Worm (Caenorhabditis elegans): ENCODE results near the gene pmk-1.
"Not testable (repeated sequence)": the region's sequence is repeated elsewhere in the genome, so short reads cannot be mapped to it uniquely, and the experiment has no call there.

pmk-1 gene

ce11 chrIV:8115462-8115861 lies 33.1 kb upstream of the pmk-1 start, which contains the start of gene irld-8:
irld-8 (plus strand) TSS chrIV:8115762.
- TF ChIP-seq ama-1 (optimal IDR thresholded peaks at IDR 0.05), result no peak
- TF ChIP-seq ZK546.5 (tag; optimal IDR thresholded peaks at IDR 0.05), result no peak
- no peak for TF ChIP-seq sma-3 (GFP tag; optimal IDR thresholded peaks at IDR 0.05)
- TF ChIP-seq nhr-11 (tag; optimal IDR thresholded peaks at IDR 0.05), result no peak
- no peak for TF ChIP-seq zag-1 (tag; optimal IDR thresholded peaks at IDR 0.05)
- TF ChIP-seq alr-1 (tag; optimal IDR thresholded peaks at IDR 0.05), result no peak
- TF ChIP-seq nhr-25 (tag; optimal IDR thresholded peaks at IDR 0.05), result no peak
- TF ChIP-seq blmp-1 (tag; optimal IDR thresholded peaks at IDR 0.05; ENCODE audit: insufficient read depth), result no peak
- no peak for TF ChIP-seq sma-9 (GFP tag; optimal IDR thresholded peaks at IDR 0.05)
- no peak for TF ChIP-seq sma-9 (tag; optimal IDR thresholded peaks at IDR 0.05)
- no peak for TF ChIP-seq nhr-12 (tag; optimal IDR thresholded peaks at IDR 0.05)
- no peak for TF ChIP-seq nhr-21 (tag; optimal IDR thresholded peaks at IDR 0.05)

ce11 chrIV:8118790-8119189 lies 29.8 kb upstream of the pmk-1 start, which contains the start of gene F42G8.8:
F42G8.8 (plus strand) TSS chrIV:8119090.
- no peak for TF ChIP-seq mab-5 (tag; optimal IDR thresholded peaks at IDR 0.05)
- no peak for TF ChIP-seq egl-27 (tag; optimal IDR thresholded peaks at IDR 0.05)
- TF ChIP-seq alr-1 (tag; optimal IDR thresholded peaks at IDR 0.05), result no peak
- TF ChIP-seq unc-62 (GFP tag; optimal IDR thresholded peaks at IDR 0.05), result no peak

- TF ChIP-seq ztf-1 (GFP tag; conservative IDR thresholded peaks at IDR 0.05); snpc-4 (tag; optimal IDR thresholded peaks at IDR 0.05); nhr-11 (tag; optimal IDR thresholded peaks at IDR 0.05): not testable (repeated sequence)
Observed at ce11 chrIV:8122349-8122748, 26.2 kb upstream of the pmk-1 start, which contains the start of gene erp-44.3. erp-44.3 (plus strand) TSS chrIV:8122649.

- TF ChIP-seq nhr-237 (tag; optimal IDR thresholded peaks at IDR 0.05), result no peak
Observed at ce11 chrIV:8126902-8127301, 21.7 kb upstream of the pmk-1 start, which contains the start of gene ceph-41. ceph-41 (plus strand) TSS chrIV:8127202.

ce11 chrIV:8127430-8127829 lies 21.2 kb upstream of the pmk-1 start:
- no peak for TF ChIP-seq elt-1 (tag; optimal IDR thresholded peaks at IDR 0.05)
- TF ChIP-seq blmp-1 (tag; optimal IDR thresholded peaks at IDR 0.05; ENCODE audit: insufficient read depth), result no peak
- TF ChIP-seq sem-4 (tag; optimal IDR thresholded peaks at IDR 0.05), result no peak
- no peak for TF ChIP-seq snpc-4 (tag; optimal IDR thresholded peaks at IDR 0.05)
- no peak for TF ChIP-seq fos-1 (tag; optimal IDR thresholded peaks at IDR 0.05)
- no peak for TF ChIP-seq nhr-129 (tag; optimal IDR thresholded peaks at IDR 0.05)
- TF ChIP-seq unc-62 (GFP tag; optimal IDR thresholded peaks at IDR 0.05), result no peak

ce11 chrIV:8130131-8130611 lies 18.4 kb upstream of the pmk-1 start, which contains the start of the genes ndub-11 and moc-3:
ndub-11 (minus strand) TSS chrIV:8130231.
moc-3 (plus strand) TSS chrIV:8130561.
- TF ChIP-seq elt-1 (tag; optimal IDR thresholded peaks at IDR 0.05) (no peak), unc-55 (GFP tag; optimal IDR thresholded peaks at IDR 0.05) (peak; percentile 29), C34F6.9 (tag; optimal IDR thresholded peaks at IDR 0.05) (peak; percentile 29)

ce11 chrIV:8133536-8133935 lies 15.1 kb upstream of the pmk-1 start, which contains the start of gene sph-1:
sph-1 (minus strand) TSS chrIV:8133558.
- TF ChIP-seq dmd-4 (tag; optimal IDR thresholded peaks at IDR 0.05) (no peak), unc-39 (tag; optimal IDR thresholded peaks at IDR 0.05) (no peak), crh-2 (tag; optimal IDR thresholded peaks at IDR 0.05) (peak; percentile 61), ztf-4 (tag; optimal IDR thresholded peaks at IDR 0.05) (peak; percentile 39), mbf-1 (tag; optimal IDR thresholded peaks at IDR 0.05) (no peak), F13H6.1 (tag; optimal IDR thresholded peaks at IDR 0.05) (peak; percentile 34), sma-9 (GFP tag; optimal IDR thresholded peaks at IDR 0.05) (peak; percentile 63), sma-9 (tag; optimal IDR thresholded peaks at IDR 0.05) (no peak), elt-3 (tag; optimal IDR thresholded peaks at IDR 0.05) (no peak), lin-11 (tag; optimal IDR thresholded peaks at IDR 0.05) (no peak), mdl-1 (tag; optimal IDR thresholded peaks at IDR 0.05) (no peak), ztf-1 (GFP tag; conservative IDR thresholded peaks at IDR 0.05) (no peak), ceh-82 (tag; optimal IDR thresholded peaks at IDR 0.05) (no peak), ceh-16 (tag; optimal IDR thresholded peaks at IDR 0.05) (no peak), nhr-11 (tag; optimal IDR thresholded peaks at IDR 0.05) (no peak), alr-1 (tag; optimal IDR thresholded peaks at IDR 0.05) (no peak), aly-2 (tag; optimal IDR thresholded peaks at IDR 0.05) (no peak), fos-1 (tag; optimal IDR thresholded peaks at IDR 0.05) (peak; percentile 95), peb-1 (tag; optimal IDR thresholded peaks at IDR 0.05) (no peak), nhr-21 (tag; optimal IDR thresholded peaks at IDR 0.05) (peak; percentile 51), nhr-129 (tag; optimal IDR thresholded peaks at IDR 0.05) (peak; percentile 65), mab-5 (tag; optimal IDR thresholded peaks at IDR 0.05) (no peak), C34F6.9 (tag; optimal IDR thresholded peaks at IDR 0.05) (peak; percentile 24), snpc-4 (tag; optimal IDR thresholded peaks at IDR 0.05) (no peak), unc-55 (GFP tag; optimal IDR thresholded peaks at IDR 0.05) (no peak), egl-27 (tag; optimal IDR thresholded peaks at IDR 0.05) (no peak), nhr-10 (tag; optimal IDR thresholded peaks at IDR 0.05) (no peak), nhr-12 (tag; optimal IDR thresholded peaks at IDR 0.05) (no peak), gmeb-1 (tag; optimal IDR thresholded peaks at IDR 0.05) (peak; percentile 36), zag-1 (tag; optimal IDR thresholded peaks at IDR 0.05) (no peak), blmp-1 (tag; optimal IDR thresholded peaks at IDR 0.05; ENCODE audit: insufficient read depth) (no peak), ama-1 (optimal IDR thresholded peaks at IDR 0.05) (no peak)

Data from whole organism, L2 larva.